Worm (Caenorhabditis elegans) whole organism, early embryonic: ENCODE data around the gene bath-37.

ENCODE experiments used
- B0310.2 ChIP-seq: sonication (generic microtip); optimal IDR thresholded peaks from 2 replicates; lab custom pipeline; 2016; ENCODE audit warnings: mild to moderate bottlenecking, missing genetic modification characterization, missing compliant biosample characterization
- F13C5.2 ChIP-seq: sonication (generic microtip); optimal IDR thresholded peaks from 2 replicates; lab custom pipeline; 2017; ENCODE audit warnings: mild to moderate bottlenecking, missing genetic modification characterization, inconsistent platforms, missing compliant biosample characterization
- aly-1 ChIP-seq: sonication (generic microtip); optimal IDR thresholded peaks from 2 replicates; lab custom pipeline; 2016; ENCODE audit warnings: missing genetic modification characterization, missing compliant biosample characterization
- ama-1 ChIP-seq: fragments of 150-350 bp; optimal IDR thresholded peaks from 2 replicates; lab custom pipeline; 2014
- ceh-13 ChIP-seq: fragments of 200-800 bp; sonication (Bioruptor generic); optimal IDR thresholded peaks from 2 replicates; lab custom pipeline; 2018; ENCODE audit warnings: mild to moderate bottlenecking, missing genetic modification characterization, missing compliant biosample characterization
- ceh-36 ChIP-seq: sonication (generic microtip); optimal IDR thresholded peaks from 2 replicates; lab custom pipeline; 2016; ENCODE audit warnings: missing genetic modification characterization, inconsistent platforms, missing compliant biosample characterization
- ets-7 ChIP-seq: sonication (generic microtip); optimal IDR thresholded peaks from 2 replicates; lab custom pipeline; 2016; ENCODE audit warnings: missing genotype, missing genetic modification characterization, missing compliant biosample characterization
- flt-1 ChIP-seq: fragments of 200-800 bp; sonication (Bioruptor generic); IDR thresholded peaks from 2 replicates; pipeline ENCODE4 v1.3.6; 2022; ENCODE audit warnings: missing genetic modification characterization, missing compliant biosample characterization
- hmbx-1 ChIP-seq: sonication (generic microtip); optimal IDR thresholded peaks from 2 replicates; lab custom pipeline; 2016; ENCODE audit warnings: mild to moderate bottlenecking, missing genetic modification characterization, missing compliant biosample characterization
- hmg-4 ChIP-seq: fragments of 200-800 bp; sonication (Bioruptor generic); optimal IDR thresholded peaks from 2 replicates; lab custom pipeline; 2018; ENCODE audit warnings: mild to moderate bottlenecking, missing genetic modification characterization, missing compliant biosample characterization
- hnd-1 ChIP-seq: sonication (generic microtip); optimal IDR thresholded peaks from 2 replicates; lab custom pipeline; 2016; ENCODE audit warnings: missing genetic modification characterization, missing compliant biosample characterization
- pes-1 ChIP-seq: fragments of 200-800 bp; sonication (Bioruptor generic); IDR thresholded peaks from 2 replicates; pipeline ENCODE4 v1.3.6; 2022; ENCODE audit warnings: missing genetic modification reagents, missing genetic modification characterization, missing compliant biosample characterization
- scrt-1 ChIP-seq: fragments of 200-800 bp; sonication (Bioruptor generic); IDR thresholded peaks from 2 replicates; pipeline ENCODE4 v1.3.6; 2022; ENCODE audit warnings: missing genetic modification characterization, missing compliant biosample characterization
- sea-1 ChIP-seq: fragments of 200-800 bp; sonication (Bioruptor generic); conservative IDR thresholded peaks from 2 replicates; pipeline ENCODE4 v1.3.6; 2022; ENCODE audit warnings: missing genetic modification characterization, missing compliant biosample characterization
- tbx-11 ChIP-seq: fragments of 200-800 bp; sonication (Bioruptor generic); IDR thresholded peaks from 2 replicates; pipeline ENCODE4 v1.3.6; 2022; ENCODE audit warnings: missing genetic modification characterization, missing compliant biosample characterization
- tbx-37 ChIP-seq: fragments of 200-800 bp; sonication (Bioruptor generic); conservative IDR thresholded peaks from 2 replicates; pipeline ENCODE4 v1.3.6; 2022; ENCODE audit warnings: missing genetic modification reagents, missing genetic modification characterization, missing compliant biosample characterization
- tra-4 ChIP-seq: sonication (generic microtip); optimal IDR thresholded peaks from 2 replicates; lab custom pipeline; 2017; ENCODE audit warnings: missing genetic modification characterization, missing compliant biosample characterization

Gene bath-37

DNA sequence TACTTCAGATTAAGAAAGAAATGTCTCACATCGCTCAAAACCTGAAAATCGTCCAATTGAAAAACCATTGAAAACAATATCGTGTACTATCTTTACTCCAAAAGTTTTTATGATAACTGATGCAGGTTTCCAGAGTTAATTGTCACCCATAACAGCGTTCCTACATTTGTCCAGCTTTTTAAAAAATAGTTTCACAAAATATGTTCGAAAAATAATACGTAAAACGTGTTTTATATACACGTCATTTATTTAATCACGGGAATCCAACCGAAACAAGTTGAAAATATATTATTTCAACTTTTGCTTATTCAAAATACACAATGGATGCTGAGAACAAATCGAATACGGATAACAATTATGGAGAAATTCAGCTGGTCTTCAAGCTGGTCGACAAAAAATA lies 6.8 kb downstream of the bath-37 start, which contains the start of gene K08E4.7:
TSS of gene K08E4.7 (plus strand) at position 301 of the 400 bp plus-strand sequence.
- TF ChIP-seq scrt-1 (GFP tag; lab: Robert Waterston, UW) = no peak
- no peak for TF ChIP-seq B0310.2 (tag; lab: Kevin White, UChicago)
- no peak for TF ChIP-seq sea-1 (GFP tag; lab: Robert Waterston, UW)

DNA sequence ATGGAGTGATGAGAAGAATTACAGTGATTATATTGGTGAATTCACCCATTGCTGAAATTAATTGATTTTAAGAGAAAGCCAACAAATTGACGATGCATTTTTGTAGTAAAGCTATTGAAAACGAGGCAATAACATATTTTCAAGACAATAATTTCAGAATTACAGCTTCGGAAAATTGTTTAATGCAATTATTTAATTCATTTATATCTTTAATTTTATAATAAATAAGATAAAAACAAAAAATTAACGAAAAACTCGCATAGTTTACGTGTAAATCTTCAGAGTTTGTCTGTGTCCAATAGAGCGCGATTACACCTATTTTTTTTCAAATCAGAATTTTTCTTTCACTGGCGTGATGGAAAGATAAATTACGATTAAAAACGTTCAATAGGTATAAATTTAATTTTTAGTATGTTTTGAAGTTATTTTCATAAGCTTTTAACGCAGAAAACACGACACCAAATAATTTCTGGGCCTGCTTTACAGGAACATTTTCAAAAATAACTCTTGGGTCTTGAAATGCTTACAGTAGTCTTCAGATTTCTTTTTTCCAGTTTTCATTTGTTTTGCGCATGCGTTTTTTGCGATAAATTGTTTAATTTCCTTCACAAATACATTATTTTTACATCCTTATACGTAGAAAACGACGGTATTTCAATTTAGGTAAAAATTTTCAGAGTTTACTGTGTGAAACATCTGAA lies 9.6 kb downstream of the bath-37 start, which contains the start of gene tmed-1:
TSS of gene tmed-1 (minus strand) at position 51 of the 701 bp plus-strand sequence.
- TF ChIP-seq hmbx-1 (tag; lab: Kevin White, UChicago) (no peak), ceh-36 (tag; lab: Kevin White, UChicago) (no peak), ets-7 (no peak), aly-1 (tag; lab: Kevin White, UChicago) (no peak), F13C5.2 (tag; lab: Kevin White, UChicago) (no peak), tra-4 (tag; lab: Kevin White, UChicago) (no peak), ceh-13 (GFP tag; lab: Kevin White, UChicago) (no peak), scrt-1 (GFP tag; lab: Robert Waterston, UW) (no peak), sea-1 (GFP tag; lab: Robert Waterston, UW) (no peak), flt-1 (GFP tag; lab: Robert Waterston, UW) (no peak), tbx-37 (no peak), pes-1 (GFP tag; lab: Robert Waterston, UW) (no peak), tbx-11 (GFP tag; lab: Robert Waterston, UW) (no peak), B0310.2 (tag; lab: Kevin White, UChicago) (no peak), hmg-4 (no peak), ama-1 (lab: Kevin White, UChicago) (no peak), hnd-1 (tag; lab: Kevin White, UChicago) (no peak)

ce11 chrIV:12078907-12079523 lies 10.3 kb downstream of the bath-37 start, which contains the start of gene lex-1:
Gene lex-1 (plus strand): TSS chrIV:12079473.
- TF ChIP-seq F13C5.2 (tag; lab: Kevin White, UChicago) (no peak), ceh-36 (tag; lab: Kevin White, UChicago) (no peak), ama-1 (lab: Kevin White, UChicago) (no peak), B0310.2 (tag; lab: Kevin White, UChicago) (no peak), scrt-1 (GFP tag; lab: Robert Waterston, UW) (no peak), pes-1 (GFP tag; lab: Robert Waterston, UW) (no peak), tra-4 (tag; lab: Kevin White, UChicago) (no peak), aly-1 (tag; lab: Kevin White, UChicago) (no peak), flt-1 (GFP tag; lab: Robert Waterston, UW) (no peak), ceh-13 (GFP tag; lab: Kevin White, UChicago) (no peak), ets-7 (no peak), tbx-37 (no peak), hnd-1 (tag; lab: Kevin White, UChicago) (no peak), hmbx-1 (tag; lab: Kevin White, UChicago) (no peak), sea-1 (GFP tag; lab: Robert Waterston, UW) (no peak)

- TF ChIP-seq pes-1 (GFP tag; lab: Robert Waterston, UW) (no peak), scrt-1 (GFP tag; lab: Robert Waterston, UW) (no peak), B0310.2 (tag; lab: Kevin White, UChicago) (no peak), tra-4 (tag; lab: Kevin White, UChicago) (no peak), aly-1 (tag; lab: Kevin White, UChicago) (no peak), F13C5.2 (tag; lab: Kevin White, UChicago) (no peak), hnd-1 (tag; lab: Kevin White, UChicago) (no peak), hmbx-1 (tag; lab: Kevin White, UChicago) (no peak), hmg-4 (no peak), ceh-13 (GFP tag; lab: Kevin White, UChicago) (no peak), ama-1 (lab: Kevin White, UChicago) (no peak), sea-1 (GFP tag; lab: Robert Waterston, UW) (no peak), ceh-36 (tag; lab: Kevin White, UChicago) (no peak), tbx-11 (GFP tag; lab: Robert Waterston, UW) (no peak), ets-7 (no peak), tbx-37 (no peak), flt-1 (GFP tag; lab: Robert Waterston, UW) (no peak)
Measured at ce11 chrIV:12080807-12081206, 12.1 kb downstream of the bath-37 start.

DNA sequence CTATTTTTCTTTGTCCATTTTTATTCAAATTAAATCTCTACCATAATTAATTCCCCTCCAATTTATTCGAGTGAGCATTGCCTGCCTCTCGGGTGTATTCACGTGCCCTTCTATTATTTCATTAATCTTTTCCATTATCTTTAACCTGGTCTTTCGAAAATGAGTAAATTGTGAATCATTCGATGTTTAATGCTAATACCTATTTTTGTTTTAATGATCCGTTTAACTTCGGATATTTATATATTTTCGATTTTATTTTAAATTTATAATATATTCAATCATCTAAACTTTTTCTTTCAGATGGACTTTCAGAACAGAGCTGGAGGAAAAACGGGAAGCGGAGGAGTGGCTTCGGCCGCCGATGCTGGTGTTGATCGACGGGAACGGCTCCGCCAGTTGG lies 15.5 kb downstream of the bath-37 start, which contains the start of gene repo-1:
TSS of gene repo-1 (plus strand) at position 301 of the 400 bp plus-strand sequence.
- TF ChIP-seq tbx-37 (no peak), B0310.2 (tag; lab: Kevin White, UChicago) (no peak), pes-1 (GFP tag; lab: Robert Waterston, UW) (no peak), scrt-1 (GFP tag; lab: Robert Waterston, UW) (0 out of 2 replicates have a peak, but pooled peaks have one; percentile 23)

- no peak for TF ChIP-seq hnd-1 (tag; lab: Kevin White, UChicago)
- TF ChIP-seq ama-1 (lab: Kevin White, UChicago) = peak; percentile 5
- TF ChIP-seq scrt-1 (GFP tag; lab: Robert Waterston, UW) = no peak
- TF ChIP-seq aly-1 (tag; lab: Kevin White, UChicago) = no peak
- TF ChIP-seq hmbx-1 (tag; lab: Kevin White, UChicago) = no peak
Measured at ce11 chrIV:12084587-12084986, 15.9 kb downstream of the bath-37 start.

DNA sequence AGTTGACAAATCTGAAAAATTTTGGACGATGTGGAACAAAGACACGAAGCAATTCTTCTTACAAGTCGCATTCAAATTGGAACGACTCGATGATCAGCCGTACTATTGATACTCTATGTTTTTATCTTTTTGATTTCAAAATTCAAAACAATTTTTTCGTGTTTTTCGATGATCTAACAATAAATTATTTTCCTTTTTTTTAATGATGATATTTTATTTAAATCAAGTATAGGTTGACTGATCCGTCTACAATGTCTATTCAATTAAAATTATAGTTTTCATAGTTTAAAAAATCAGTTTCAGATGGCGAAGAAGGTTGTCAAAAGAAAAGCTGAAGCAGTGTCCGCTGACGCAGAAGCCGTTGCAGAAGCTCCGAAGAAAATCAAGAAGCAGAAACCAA lies 16.4 kb downstream of the bath-37 start, which contains the start of gene rbm-34:
TSS of gene rbm-34 (plus strand) at position 301 of the 400 bp plus-strand sequence.
- TF ChIP-seq hmg-4 = no peak
- TF ChIP-seq scrt-1 (GFP tag; lab: Robert Waterston, UW) = no peak
- no peak for TF ChIP-seq aly-1 (tag; lab: Kevin White, UChicago)
- no peak for TF ChIP-seq B0310.2 (tag; lab: Kevin White, UChicago)
- no peak for TF ChIP-seq pes-1 (GFP tag; lab: Robert Waterston, UW)
- no peak for TF ChIP-seq flt-1 (GFP tag; lab: Robert Waterston, UW)
- no peak for TF ChIP-seq F13C5.2 (tag; lab: Kevin White, UChicago)
- TF ChIP-seq tra-4 (tag; lab: Kevin White, UChicago) = no peak
- no peak for TF ChIP-seq ets-7
- no peak for TF ChIP-seq tbx-11 (GFP tag; lab: Robert Waterston, UW)
- TF ChIP-seq tbx-37 = no peak
- TF ChIP-seq ama-1 (lab: Kevin White, UChicago) = no peak
- no peak for TF ChIP-seq ceh-36 (tag; lab: Kevin White, UChicago)
- no peak for TF ChIP-seq sea-1 (GFP tag; lab: Robert Waterston, UW)
- TF ChIP-seq ceh-13 (GFP tag; lab: Kevin White, UChicago) = no peak
